Worm (Caenorhabditis elegans) whole organism, early embryonic: ENCODE measurements around the gene ddx-15.

Experiments
- B0310.2 ChIP-seq: sonication (generic microtip); optimal IDR thresholded peaks from 2 replicates; lab custom pipeline; 2016; ENCODE audit warnings: mild to moderate bottlenecking, missing genetic modification characterization, missing compliant biosample characterization
- F13C5.2 ChIP-seq: sonication (generic microtip); optimal IDR thresholded peaks from 2 replicates; lab custom pipeline; 2017; ENCODE audit warnings: mild to moderate bottlenecking, missing genetic modification characterization, inconsistent platforms, missing compliant biosample characterization
- aly-1 ChIP-seq: sonication (generic microtip); optimal IDR thresholded peaks from 2 replicates; lab custom pipeline; 2016; ENCODE audit warnings: missing genetic modification characterization, missing compliant biosample characterization
- ama-1 ChIP-seq: fragments of 150-350 bp; optimal IDR thresholded peaks from 2 replicates; lab custom pipeline; 2014
- ets-7 ChIP-seq: sonication (generic microtip); optimal IDR thresholded peaks from 2 replicates; lab custom pipeline; 2016; ENCODE audit warnings: missing genotype, missing genetic modification characterization, missing compliant biosample characterization
- flt-1 ChIP-seq: fragments of 200-800 bp; sonication (Bioruptor generic); IDR thresholded peaks from 2 replicates; pipeline ENCODE4 v1.3.6; 2022; ENCODE audit warnings: missing genetic modification characterization, missing compliant biosample characterization
- hmbx-1 ChIP-seq: sonication (generic microtip); optimal IDR thresholded peaks from 2 replicates; lab custom pipeline; 2016; ENCODE audit warnings: mild to moderate bottlenecking, missing genetic modification characterization, missing compliant biosample characterization
- hnd-1 ChIP-seq: sonication (generic microtip); optimal IDR thresholded peaks from 2 replicates; lab custom pipeline; 2016; ENCODE audit warnings: missing genetic modification characterization, missing compliant biosample characterization
- sea-1 ChIP-seq: fragments of 200-800 bp; sonication (Bioruptor generic); conservative IDR thresholded peaks from 2 replicates; pipeline ENCODE4 v1.3.6; 2022; ENCODE audit warnings: missing genetic modification characterization, missing compliant biosample characterization
- tbx-11 ChIP-seq: fragments of 200-800 bp; sonication (Bioruptor generic); IDR thresholded peaks from 2 replicates; pipeline ENCODE4 v1.3.6; 2022; ENCODE audit warnings: missing genetic modification characterization, missing compliant biosample characterization
- tra-4 ChIP-seq: sonication (generic microtip); optimal IDR thresholded peaks from 2 replicates; lab custom pipeline; 2017; ENCODE audit warnings: missing genetic modification characterization, missing compliant biosample characterization

ce11 chrIII:5594350-5594749, 2.8 kb upstream of the ddx-15 start:
- TF ChIP-seq ets-7 (tag; lab: Kevin White, UChicago) (no peak), tra-4 (tag; lab: Kevin White, UChicago) (no peak), ama-1 (no peak), tbx-11 (no peak), sea-1 (GFP tag; lab: Robert Waterston, UW) (no peak), aly-1 (tag; lab: Kevin White, UChicago) (no peak), hmbx-1 (tag; lab: Kevin White, UChicago) (no peak), B0310.2 (tag; lab: Kevin White, UChicago) (no peak), F13C5.2 (tag; lab: Kevin White, UChicago) (no peak), hnd-1 (tag; lab: Kevin White, UChicago) (no peak), flt-1 (GFP tag; lab: Robert Waterston, UW) (no peak)
